Worm (Caenorhabditis elegans): ENCODE data around the gene hsd-3.

Gene hsd-3

DNA sequence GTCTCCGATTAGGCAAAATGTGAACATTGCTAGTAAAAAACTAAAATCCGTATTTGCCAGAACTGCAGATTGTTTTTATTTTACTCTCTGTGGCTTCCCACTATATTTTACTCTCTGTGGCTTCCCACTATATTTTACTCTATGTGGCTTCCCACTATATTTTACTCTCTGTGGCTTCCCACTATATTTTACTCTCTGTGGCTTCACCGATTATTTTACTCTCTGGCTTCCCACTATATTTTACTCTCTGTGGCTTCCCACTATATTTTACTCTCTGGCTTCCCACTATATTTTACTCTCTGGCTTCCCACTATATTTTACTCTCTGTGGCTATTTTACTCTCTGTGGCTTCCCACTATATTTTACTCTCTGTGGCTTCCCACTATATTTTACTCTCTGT, 47.1 kb downstream of the hsd-3 start:
- peak; percentile 9 for TF ChIP-seq die-1 (tag; optimal IDR thresholded peaks at IDR 0.05)
- TF ChIP-seq mes-4 (tag; optimal IDR thresholded peaks at IDR 0.05): peak; percentile 2

DNA sequence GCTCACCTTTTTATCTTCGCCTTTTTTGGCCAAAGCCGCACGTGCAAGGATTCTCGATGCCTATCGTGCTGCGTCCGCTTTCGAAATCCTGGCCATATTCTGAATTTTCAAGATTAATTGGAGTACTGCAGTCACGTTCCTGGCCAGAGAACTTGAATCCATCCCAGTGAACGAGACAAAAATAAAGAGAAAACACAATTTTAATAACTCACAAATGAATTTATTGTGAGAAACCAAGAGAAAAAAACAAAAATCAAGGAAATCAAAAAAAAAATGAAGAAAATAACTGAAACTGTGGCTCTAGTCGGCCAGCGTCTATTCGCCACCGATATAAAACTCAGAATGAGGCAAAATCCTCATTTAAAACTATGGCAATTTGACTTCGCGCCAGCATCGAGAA, 50.1 kb downstream of the hsd-3 start, which contains the start of gene C24H10.4:
C24H10.4 (minus strand) TSS at position 101 of the 400 bp plus-strand sequence.
- peak; percentile 60 for TF ChIP-seq ztf-18 (tag; optimal IDR thresholded peaks at IDR 0.05)
- no peak for TF ChIP-seq attf-5 (GFP tag; optimal IDR thresholded peaks at IDR 0.05)

DNA sequence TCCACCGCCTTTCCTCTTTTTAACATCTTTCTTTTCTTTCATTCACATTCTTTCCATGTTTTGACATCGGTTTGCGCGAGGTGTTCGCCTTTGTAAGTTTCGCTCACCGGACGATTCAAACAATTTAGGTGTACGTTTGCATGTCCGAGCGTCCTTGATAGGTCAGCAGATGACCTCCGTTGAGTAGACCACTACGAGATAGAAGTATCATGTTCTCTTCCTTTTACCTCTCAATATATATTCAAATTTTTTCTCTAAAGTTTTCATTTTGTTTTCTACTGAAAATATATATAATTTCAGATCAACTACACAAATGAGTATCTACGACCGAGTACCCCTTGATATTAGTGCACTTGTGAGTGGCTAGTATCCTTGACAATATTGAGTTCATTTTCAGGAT, 51.7 kb downstream of the hsd-3 start, which contains the start of gene C24H10.3:
C24H10.3 (plus strand) TSS at position 301 of the 400 bp plus-strand sequence.
- no peak for TF ChIP-seq ceh-27 (GFP tag; optimal IDR thresholded peaks at IDR 0.05)
- no peak for TF ChIP-seq nhr-120 (GFP tag; IDR thresholded peaks at IDR 0.05)
- TF ChIP-seq hlh-12 (tag; optimal IDR thresholded peaks at IDR 0.05): no peak
- TF ChIP-seq F37B4.10 (GFP tag; IDR thresholded peaks at IDR 0.05): no peak
- no peak for TF ChIP-seq ceh-100 (GFP tag; IDR thresholded peaks at IDR 0.05)
- no peak for TF ChIP-seq chd-7 (tag; optimal IDR thresholded peaks at IDR 0.05)
- no peak for TF ChIP-seq dpff-1 (tag; optimal IDR thresholded peaks at IDR 0.05)
- no peak for TF ChIP-seq F33H1.4 (GFP tag; IDR thresholded peaks at IDR 0.05)
- no peak for TF ChIP-seq rcor-1 (GFP tag; IDR thresholded peaks at IDR 0.05)
- TF ChIP-seq F57A8.1 (GFP tag; optimal IDR thresholded peaks at IDR 0.05): no peak
- TF ChIP-seq rec-8 (tag; optimal IDR thresholded peaks at IDR 0.05): no peak
- no peak for TF ChIP-seq Y56A3A.18 (GFP tag; IDR thresholded peaks at IDR 0.05)
- no peak for TF ChIP-seq nfya-1 (tag; optimal IDR thresholded peaks at IDR 0.05; ENCODE audit: borderline replicate concordance, insufficient read depth)
- no peak for TF ChIP-seq lin-26 (GFP tag; IDR thresholded peaks at IDR 0.05)
- no peak for TF ChIP-seq F49E8.2 (tag; optimal IDR thresholded peaks at IDR 0.05; ENCODE audit: insufficient read depth)
- TF ChIP-seq lir-1 (GFP tag; conservative IDR thresholded peaks at IDR 0.05): no peak
